Worm (Caenorhabditis elegans) whole organism, early embryonic: ENCODE measurements around the gene ndua-8.
A peak's percentile ranks its signal among the peaks of the same experiment; 100 is the strongest.

ENCODE experiments used
- B0310.2 ChIP-seq: sonication (generic microtip); optimal IDR thresholded peaks from 2 replicates; lab custom pipeline; 2016; ENCODE audit warnings: mild to moderate bottlenecking, missing genetic modification characterization, missing compliant biosample characterization
- F13C5.2 ChIP-seq: sonication (generic microtip); optimal IDR thresholded peaks from 2 replicates; lab custom pipeline; 2017; ENCODE audit warnings: mild to moderate bottlenecking, missing genetic modification characterization, inconsistent platforms, missing compliant biosample characterization
- aly-1 ChIP-seq: sonication (generic microtip); optimal IDR thresholded peaks from 2 replicates; lab custom pipeline; 2016; ENCODE audit warnings: missing genetic modification characterization, missing compliant biosample characterization
- ama-1 ChIP-seq: fragments of 150-350 bp; optimal IDR thresholded peaks from 2 replicates; lab custom pipeline; 2014
- ceh-13 ChIP-seq: fragments of 200-800 bp; sonication (Bioruptor generic); optimal IDR thresholded peaks from 2 replicates; lab custom pipeline; 2018; ENCODE audit warnings: mild to moderate bottlenecking, missing genetic modification characterization, missing compliant biosample characterization
- ceh-36 ChIP-seq: sonication (generic microtip); optimal IDR thresholded peaks from 2 replicates; lab custom pipeline; 2016; ENCODE audit warnings: missing genetic modification characterization, inconsistent platforms, missing compliant biosample characterization
- ets-7 ChIP-seq: sonication (generic microtip); optimal IDR thresholded peaks from 2 replicates; lab custom pipeline; 2016; ENCODE audit warnings: missing genotype, missing genetic modification characterization, missing compliant biosample characterization
- flt-1 ChIP-seq: fragments of 200-800 bp; sonication (Bioruptor generic); IDR thresholded peaks from 2 replicates; pipeline ENCODE4 v1.3.6; 2022; ENCODE audit warnings: missing genetic modification characterization, missing compliant biosample characterization
- hmbx-1 ChIP-seq: sonication (generic microtip); optimal IDR thresholded peaks from 2 replicates; lab custom pipeline; 2016; ENCODE audit warnings: mild to moderate bottlenecking, missing genetic modification characterization, missing compliant biosample characterization
- hmg-4 ChIP-seq: fragments of 200-800 bp; sonication (Bioruptor generic); optimal IDR thresholded peaks from 2 replicates; lab custom pipeline; 2018; ENCODE audit warnings: mild to moderate bottlenecking, missing genetic modification characterization, missing compliant biosample characterization
- hnd-1 ChIP-seq: sonication (generic microtip); optimal IDR thresholded peaks from 2 replicates; lab custom pipeline; 2016; ENCODE audit warnings: missing genetic modification characterization, missing compliant biosample characterization
- pes-1 ChIP-seq: fragments of 200-800 bp; sonication (Bioruptor generic); IDR thresholded peaks from 2 replicates; pipeline ENCODE4 v1.3.6; 2022; ENCODE audit warnings: missing genetic modification reagents, missing genetic modification characterization, missing compliant biosample characterization
- scrt-1 ChIP-seq: fragments of 200-800 bp; sonication (Bioruptor generic); IDR thresholded peaks from 2 replicates; pipeline ENCODE4 v1.3.6; 2022; ENCODE audit warnings: missing genetic modification characterization, missing compliant biosample characterization
- sea-1 ChIP-seq: fragments of 200-800 bp; sonication (Bioruptor generic); conservative IDR thresholded peaks from 2 replicates; pipeline ENCODE4 v1.3.6; 2022; ENCODE audit warnings: missing genetic modification characterization, missing compliant biosample characterization
- tbx-11 ChIP-seq: fragments of 200-800 bp; sonication (Bioruptor generic); IDR thresholded peaks from 2 replicates; pipeline ENCODE4 v1.3.6; 2022; ENCODE audit warnings: missing genetic modification characterization, missing compliant biosample characterization
- tbx-37 ChIP-seq: fragments of 200-800 bp; sonication (Bioruptor generic); conservative IDR thresholded peaks from 2 replicates; pipeline ENCODE4 v1.3.6; 2022; ENCODE audit warnings: missing genetic modification reagents, missing genetic modification characterization, missing compliant biosample characterization
- tra-4 ChIP-seq: sonication (generic microtip); optimal IDR thresholded peaks from 2 replicates; lab custom pipeline; 2017; ENCODE audit warnings: missing genetic modification characterization, missing compliant biosample characterization

ndua-8 gene

DNA sequence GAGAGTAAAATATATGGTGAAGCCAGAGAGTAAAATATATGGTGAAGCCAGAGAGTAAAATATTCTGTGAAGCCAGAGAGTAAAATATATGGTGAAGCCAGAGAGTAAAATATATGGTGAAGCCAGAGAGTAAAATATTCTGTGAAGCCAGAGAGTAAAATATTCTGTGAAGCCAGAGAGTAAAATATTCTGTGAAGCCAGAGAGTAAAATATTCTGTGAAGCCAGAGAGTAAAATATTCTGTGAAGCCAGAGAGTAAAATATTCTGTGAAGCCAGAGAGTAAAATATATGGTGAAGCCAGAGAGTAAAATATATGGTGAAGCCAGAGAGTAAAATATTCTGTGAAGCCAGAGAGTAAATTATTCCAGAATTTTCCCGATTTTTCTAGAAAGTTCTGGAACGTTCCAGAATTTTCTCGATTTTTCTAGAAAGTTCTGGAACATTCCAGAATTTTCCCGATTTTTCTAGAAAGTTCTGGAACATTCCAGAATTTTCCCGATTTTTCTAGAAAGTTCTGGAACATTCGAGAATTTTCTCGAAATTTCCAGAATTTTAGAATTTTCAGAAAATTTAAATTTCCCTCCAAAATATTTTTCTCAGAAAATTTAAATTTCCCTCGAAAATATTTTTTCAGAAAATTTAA lies 27.4 kb upstream of the ndua-8 start:
- TF ChIP-seq pes-1 (GFP tag; lab: Robert Waterston, UW) = peak; percentile 38; the same call in 1 of the 2 replicates

DNA sequence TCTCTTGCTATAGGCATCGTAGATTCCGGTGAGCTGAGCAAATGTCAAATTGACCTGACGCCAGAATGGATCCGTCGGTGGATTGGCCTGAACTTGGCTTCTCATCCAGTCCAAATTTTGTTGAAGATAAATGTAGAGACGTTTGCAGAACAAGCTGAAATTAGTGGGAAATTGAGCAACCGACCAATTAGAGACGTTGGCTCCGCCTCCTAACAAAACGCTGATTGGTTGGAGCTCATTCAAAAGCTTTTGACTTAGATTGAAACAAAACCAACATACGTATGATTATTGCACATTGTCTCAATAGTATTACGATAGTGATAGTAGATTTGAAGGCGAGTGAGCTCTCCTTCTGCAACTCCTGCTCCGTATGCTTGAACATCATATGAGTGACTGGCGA lies 22.4 kb upstream of the ndua-8 start:
- no peak for TF ChIP-seq hmbx-1 (tag; lab: Kevin White, UChicago)
- no peak for TF ChIP-seq scrt-1 (GFP tag; lab: Robert Waterston, UW)
- no peak for TF ChIP-seq hnd-1 (tag; lab: Kevin White, UChicago)
- no peak for TF ChIP-seq F13C5.2 (tag; lab: Kevin White, UChicago)
- TF ChIP-seq aly-1 (tag; lab: Kevin White, UChicago) = no peak
- TF ChIP-seq sea-1 = no peak
- no peak for TF ChIP-seq flt-1
- no peak for TF ChIP-seq ceh-13 (GFP tag; lab: Kevin White, UChicago)
- TF ChIP-seq tra-4 = no peak
- TF ChIP-seq pes-1 (GFP tag; lab: Robert Waterston, UW) = no peak
- no peak for TF ChIP-seq ets-7 (tag; lab: Kevin White, UChicago)
- no peak for TF ChIP-seq ceh-36 (tag; lab: Kevin White, UChicago)
- TF ChIP-seq ama-1 (lab: Kevin White, UChicago) = no peak
- no peak for TF ChIP-seq hmg-4
- no peak for TF ChIP-seq tbx-37 (GFP tag; lab: Robert Waterston, UW)
- no peak for TF ChIP-seq B0310.2 (tag; lab: Kevin White, UChicago)
- TF ChIP-seq tbx-11 (GFP tag; lab: Robert Waterston, UW) = no peak

DNA sequence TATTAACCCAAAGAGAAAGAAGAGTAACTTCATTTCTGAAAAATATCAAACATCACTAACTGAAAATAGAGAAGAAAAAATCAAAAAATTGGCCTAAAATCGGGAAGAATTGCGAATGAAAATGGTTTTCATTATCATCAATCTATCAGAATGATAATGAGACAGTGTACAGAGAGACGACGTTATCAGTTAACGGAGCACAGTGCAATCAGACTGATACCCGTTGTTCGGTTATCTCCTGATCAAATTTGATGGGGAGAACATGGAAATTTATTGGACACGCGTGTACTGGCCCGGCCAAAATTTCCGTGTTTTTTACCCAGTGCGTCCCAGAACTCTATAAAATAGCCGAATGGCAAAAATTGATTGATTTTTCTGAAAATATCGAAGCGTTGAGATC lies 20.9 kb upstream of the ndua-8 start, which contains the start of gene Y54F10AM.8:
Gene Y54F10AM.8 (minus strand): TSS at position 35 of the 400 bp plus-strand sequence.
- TF ChIP-seq ceh-36 (tag; lab: Kevin White, UChicago) (no peak), ama-1 (lab: Kevin White, UChicago) (no peak), hmbx-1 (tag; lab: Kevin White, UChicago) (no peak), F13C5.2 (tag; lab: Kevin White, UChicago) (no peak), pes-1 (GFP tag; lab: Robert Waterston, UW) (no peak), tbx-37 (GFP tag; lab: Robert Waterston, UW) (no peak), scrt-1 (GFP tag; lab: Robert Waterston, UW) (no peak), ceh-13 (GFP tag; lab: Kevin White, UChicago) (no peak), B0310.2 (tag; lab: Kevin White, UChicago) (no peak)

DNA sequence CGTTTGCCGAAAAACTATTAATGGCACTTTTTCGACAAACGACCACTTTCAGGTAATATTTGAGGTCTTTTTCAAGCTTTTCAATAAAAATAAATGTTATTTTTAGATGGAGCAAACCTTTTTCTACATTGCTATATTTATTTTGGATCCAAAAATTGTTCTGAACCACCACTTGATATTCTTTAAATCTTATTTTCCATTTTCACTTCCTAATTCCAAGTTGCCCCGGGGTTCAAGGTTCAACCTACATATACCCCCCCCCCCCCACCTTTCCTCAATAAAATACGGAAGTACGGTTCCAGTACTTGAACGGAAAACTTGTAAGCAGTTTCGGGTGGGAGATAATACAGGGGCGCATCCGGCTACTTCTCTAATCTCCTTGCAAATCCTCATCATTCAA lies 20.3 kb upstream of the ndua-8 start, which contains the start of gene Y54F10AM.6:
Gene Y54F10AM.6 (plus strand): TSS at position 301 of the 400 bp plus-strand sequence.
- TF ChIP-seq tbx-11 (GFP tag; lab: Robert Waterston, UW) = no peak
- TF ChIP-seq tbx-37 (GFP tag; lab: Robert Waterston, UW) = no peak
- TF ChIP-seq aly-1 (tag; lab: Kevin White, UChicago) = no peak
- no peak for TF ChIP-seq pes-1 (GFP tag; lab: Robert Waterston, UW)
- no peak for TF ChIP-seq hnd-1 (tag; lab: Kevin White, UChicago)
- no peak for TF ChIP-seq flt-1
- TF ChIP-seq hmg-4 = no peak
- TF ChIP-seq tra-4 = no peak
- TF ChIP-seq ceh-13 (GFP tag; lab: Kevin White, UChicago) = no peak
- no peak for TF ChIP-seq ama-1 (lab: Kevin White, UChicago)
- TF ChIP-seq ets-7 (tag; lab: Kevin White, UChicago) = no peak
- TF ChIP-seq hmbx-1 (tag; lab: Kevin White, UChicago) = no peak
- no peak for TF ChIP-seq sea-1

DNA sequence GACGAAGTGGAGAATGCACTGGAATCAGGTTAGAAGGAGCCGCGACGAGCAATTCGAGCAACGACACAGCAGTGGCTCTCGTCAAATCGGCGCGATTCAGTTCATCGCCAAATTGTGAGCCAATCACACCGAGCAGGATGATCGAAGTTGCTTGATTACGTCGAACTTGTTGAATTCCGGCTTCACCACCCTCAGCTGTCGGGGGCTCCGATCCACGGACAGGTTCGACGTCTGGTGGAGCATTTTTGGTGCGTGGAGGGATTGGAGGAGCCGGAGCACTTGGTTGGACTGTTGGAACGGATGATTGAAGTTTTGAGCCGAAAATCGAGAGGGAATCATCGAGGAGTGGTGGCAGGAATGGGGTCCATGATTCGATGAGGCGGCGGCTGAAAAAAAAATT lies 13.4 kb upstream of the ndua-8 start:
- TF ChIP-seq sea-1 (no peak), ceh-36 (tag; lab: Kevin White, UChicago) (no peak), pes-1 (GFP tag; lab: Robert Waterston, UW) (no peak), scrt-1 (GFP tag; lab: Robert Waterston, UW) (no peak), flt-1 (no peak), aly-1 (tag; lab: Kevin White, UChicago) (no peak), tbx-37 (GFP tag; lab: Robert Waterston, UW) (no peak), ama-1 (lab: Kevin White, UChicago) (no peak), hmbx-1 (tag; lab: Kevin White, UChicago) (no peak)

DNA sequence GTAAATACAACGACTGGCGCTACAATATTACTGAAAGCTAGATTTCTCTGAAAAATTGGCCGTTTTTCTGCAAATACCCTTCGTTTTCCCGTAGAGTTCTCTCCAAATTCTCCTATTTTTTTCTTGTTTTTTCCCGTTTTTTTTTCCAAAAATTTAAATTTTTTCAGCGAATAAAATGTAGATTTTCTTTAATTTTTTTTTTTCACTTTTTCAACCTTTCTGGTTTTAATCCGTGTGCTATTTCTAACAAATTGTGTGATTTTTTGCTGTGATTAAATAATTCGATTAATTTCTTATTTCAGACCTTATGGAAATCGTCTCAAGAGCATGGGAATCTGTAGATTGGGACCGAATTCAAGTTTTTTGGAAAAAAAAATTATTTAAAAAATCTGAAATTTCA lies 1.4 kb downstream of the ndua-8 start, which contains the start of gene cone-1:
Gene cone-1 (plus strand): TSS at position 301 of the 400 bp plus-strand sequence.
- TF ChIP-seq ceh-13 (GFP tag; lab: Kevin White, UChicago) = no peak
- TF ChIP-seq aly-1 (tag; lab: Kevin White, UChicago) = no peak
- no peak for TF ChIP-seq pes-1 (GFP tag; lab: Robert Waterston, UW)
- TF ChIP-seq flt-1 = no peak
- TF ChIP-seq hnd-1 (tag; lab: Kevin White, UChicago) = no peak
- TF ChIP-seq hmbx-1 (tag; lab: Kevin White, UChicago) = no peak
- no peak for TF ChIP-seq scrt-1 (GFP tag; lab: Robert Waterston, UW)
- TF ChIP-seq sea-1 = no peak
- no peak for TF ChIP-seq tbx-37 (GFP tag; lab: Robert Waterston, UW)
- TF ChIP-seq ceh-36 (tag; lab: Kevin White, UChicago) = no peak
- TF ChIP-seq tra-4 = no peak
- no peak for TF ChIP-seq ets-7 (tag; lab: Kevin White, UChicago)
- no peak for TF ChIP-seq tbx-11 (GFP tag; lab: Robert Waterston, UW)

DNA sequence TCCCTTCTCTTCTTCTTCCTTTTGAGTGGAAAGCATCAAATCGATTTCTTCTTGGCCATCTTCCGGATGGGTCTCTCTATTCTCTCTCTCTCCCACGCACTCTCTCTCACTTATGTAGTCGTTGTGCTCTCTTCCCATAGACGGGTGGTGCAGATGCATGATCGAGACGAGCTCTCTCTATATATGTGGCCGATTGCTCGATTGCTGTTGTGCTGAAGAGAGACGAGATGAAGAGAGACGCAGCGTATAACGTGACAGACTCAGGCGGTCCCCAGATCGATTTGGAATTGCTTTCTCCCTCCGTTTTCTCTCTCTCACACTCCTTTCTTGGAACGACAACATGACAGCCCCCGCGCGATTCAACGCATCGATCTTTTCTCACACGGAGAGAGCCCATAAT lies 3.9 kb downstream of the ndua-8 start:
- no peak for TF ChIP-seq ceh-13 (GFP tag; lab: Kevin White, UChicago)
- no peak for TF ChIP-seq hmg-4
- no peak for TF ChIP-seq F13C5.2 (tag; lab: Kevin White, UChicago)
- no peak for TF ChIP-seq scrt-1 (GFP tag; lab: Robert Waterston, UW)
- no peak for TF ChIP-seq hnd-1 (tag; lab: Kevin White, UChicago)
- TF ChIP-seq ama-1 (lab: Kevin White, UChicago) = no peak
- peak; percentile 26 for TF ChIP-seq ceh-36 (tag; lab: Kevin White, UChicago)
- no peak for TF ChIP-seq aly-1 (tag; lab: Kevin White, UChicago)
- TF ChIP-seq tbx-37 (GFP tag; lab: Robert Waterston, UW) = no peak
- no peak for TF ChIP-seq pes-1 (GFP tag; lab: Robert Waterston, UW)
- no peak for TF ChIP-seq flt-1
- no peak for TF ChIP-seq hmbx-1 (tag; lab: Kevin White, UChicago)
- no peak for TF ChIP-seq tbx-11 (GFP tag; lab: Robert Waterston, UW)
- no peak for TF ChIP-seq B0310.2 (tag; lab: Kevin White, UChicago)
- peak; percentile 64 for TF ChIP-seq ets-7 (tag; lab: Kevin White, UChicago)
- TF ChIP-seq sea-1 = 0 out of 2 replicates have a peak, but pooled peaks have one; percentile 6
- no peak for TF ChIP-seq tra-4
